Fruit fly (Drosophila melanogaster) whole organism, embryonic: Measurements from ENCODE around the gene Rpn10.

ENCODE experiments used
- Bgb ChIP-seq: fragments of 200-800 bp; sonication (Bioruptor generic); IDR thresholded peaks from 2 replicates; pipeline ENCODE4 v1.3.6; 2022; ENCODE audit warnings: missing biosample characterization, missing genetic modification characterization; ENCODE audit not compliant: partially characterized antibody
- CG10543 ChIP-seq: fragments of 200-800 bp; sonication (Bioruptor generic); optimal IDR thresholded peaks from 3 replicates; lab custom pipeline; 2017; ENCODE audit warnings: missing biosample characterization, mild to moderate bottlenecking, missing genetic modification characterization, moderate library complexity
- CG11696 ChIP-seq: fragments of 200-800 bp; sonication (Bioruptor generic); IDR thresholded peaks from 2 replicates; pipeline ENCODE4 v1.3.6; 2022; ENCODE audit warnings: missing biosample characterization, missing genetic modification characterization
- CG12155 ChIP-seq: fragments of 200-800 bp; sonication (Bioruptor generic); optimal IDR thresholded peaks from 3 replicates; lab custom pipeline; 2016; ENCODE audit warnings: missing biosample characterization, missing genetic modification characterization
- CG13775 ChIP-seq: fragments of 200-800 bp; sonication (Bioruptor generic); optimal IDR thresholded peaks from 3 replicates; lab custom pipeline; 2017; ENCODE audit warnings: missing biosample characterization, mild to moderate bottlenecking, missing genetic modification characterization
- CG14860 ChIP-seq: fragments of 200-800 bp; sonication (Bioruptor generic); IDR thresholded peaks from 3 replicates; pipeline ENCODE4 v1.3.6; 2022; ENCODE audit warnings: missing biosample characterization, missing genetic modification characterization; ENCODE audit not compliant: partially characterized antibody
- CG17568 ChIP-seq: fragments of 200-800 bp; sonication (Bioruptor generic); optimal IDR thresholded peaks from 2 replicates; lab custom pipeline; 2018; ENCODE audit warnings: missing biosample characterization, mild to moderate bottlenecking, missing genetic modification characterization, moderate library complexity
- CG18599 ChIP-seq: fragments of 200-800 bp; sonication (Bioruptor generic); optimal IDR thresholded peaks from 3 replicates; lab custom pipeline; 2017; ENCODE audit warnings: missing biosample characterization, missing genetic modification characterization, mild to moderate bottlenecking, moderate library complexity, missing genetic modification reagents
- CG30020 ChIP-seq: fragments of 200-800 bp; optimal IDR thresholded peaks from 2 replicates; lab custom pipeline; 2019; ENCODE audit warnings: missing biosample characterization, mild to moderate bottlenecking, missing genetic modification characterization, moderate library complexity
- CG32532 ChIP-seq: fragments of 200-800 bp; sonication (Bioruptor generic); IDR thresholded peaks from 2 replicates; pipeline ENCODE4 v1.3.6; 2022; ENCODE audit warnings: missing biosample characterization, missing genetic modification characterization
- CG32772 ChIP-seq: fragments of 200-800 bp; sonication (Bioruptor generic); IDR thresholded peaks from 2 replicates; pipeline ENCODE4 v1.3.6; 2022; ENCODE audit warnings: missing biosample characterization, missing genetic modification characterization
- CG34422 ChIP-seq: fragments of 200-800 bp; sonication (Bioruptor generic); IDR thresholded peaks from 3 replicates; pipeline ENCODE4 v1.3.6; 2022; ENCODE audit warnings: missing biosample characterization, missing genetic modification characterization
- CG3995 ChIP-seq: fragments of 200-800 bp; sonication (Bioruptor generic); optimal IDR thresholded peaks from 3 replicates; lab custom pipeline; 2016; ENCODE audit warnings: missing biosample characterization, missing genetic modification characterization
- CG4820 ChIP-seq: fragments of 200-800 bp; sonication (Bioruptor generic); optimal IDR thresholded peaks from 3 replicates; lab custom pipeline; 2016; ENCODE audit warnings: missing biosample characterization, missing genetic modification characterization
- CG5245 ChIP-seq: fragments of 200-800 bp; sonication (Bioruptor generic); optimal IDR thresholded peaks from 3 replicates; lab custom pipeline; 2016; ENCODE audit warnings: missing biosample characterization, missing genetic modification characterization
- CG6683 ChIP-seq: fragments of 200-800 bp; sonication (Bioruptor generic); optimal IDR thresholded peaks from 2 replicates; lab custom pipeline; 2017; ENCODE audit warnings: missing biosample characterization, mild to moderate bottlenecking, missing genetic modification characterization, missing genetic modification reagents
- CG7271 ChIP-seq: fragments of 200-800 bp; sonication (Bioruptor generic); optimal IDR thresholded peaks from 2 replicates; lab custom pipeline; 2018; ENCODE audit warnings: missing biosample characterization, mild to moderate bottlenecking, missing genetic modification characterization, moderate library complexity
- CG7372 ChIP-seq: fragments of 200-800 bp; sonication (Bioruptor generic); IDR thresholded peaks from 2 replicates; pipeline ENCODE4 v1.3.6; 2022; ENCODE audit warnings: missing biosample characterization, missing genetic modification characterization
- CG8478 ChIP-seq: fragments of >200 bp; optimal IDR thresholded peaks from 2 replicates; lab custom pipeline; 2018
- CG9817 ChIP-seq: fragments of 200-800 bp; sonication (Bioruptor generic); optimal IDR thresholded peaks from 2 replicates; lab custom pipeline; 2018; ENCODE audit warnings: missing biosample characterization, mild to moderate bottlenecking, missing genetic modification characterization, moderate library complexity
- Dfd ChIP-seq, 2 experiments: fragments of >200 bp; optimal IDR thresholded peaks; 2 replicates each; lab custom pipeline; 2017; ENCODE audit warnings: missing biosample characterization in 2 of 2, missing genetic modification characterization in 2 of 2
- Hmx ChIP-seq: fragments of 200-800 bp; sonication (Bioruptor generic); optimal IDR thresholded peaks from 2 replicates; lab custom pipeline; 2016; ENCODE audit warnings: missing biosample characterization, missing genetic modification characterization
- Nf-YC ChIP-seq: fragments of 200-800 bp; optimal IDR thresholded peaks from 3 replicates; lab custom pipeline; 2019; ENCODE audit warnings: missing biosample characterization, mild to moderate bottlenecking, missing genetic modification characterization, moderate library complexity
- NfI ChIP-seq: fragments of 200-800 bp; sonication (Bioruptor generic); optimal IDR thresholded peaks from 3 replicates; lab custom pipeline; 2018; ENCODE audit warnings: missing biosample characterization, mild to moderate bottlenecking, missing genetic modification characterization, moderate library complexity
- Sry-β ChIP-seq: fragments of 200-800 bp; sonication (Bioruptor generic); optimal IDR thresholded peaks from 2 replicates; lab custom pipeline; 2018; ENCODE audit warnings: missing biosample characterization, mild to moderate bottlenecking, missing genetic modification characterization, moderate library complexity
- ase ChIP-seq: fragments of 200-800 bp; sonication (Bioruptor generic); IDR thresholded peaks from 3 replicates; pipeline ENCODE4 v1.3.6; 2022; ENCODE audit warnings: missing biosample characterization, missing genetic modification characterization
- cad ChIP-seq: fragments of >200 bp; optimal IDR thresholded peaks from 2 replicates; lab custom pipeline; 2017; ENCODE audit warnings: missing biosample characterization, missing genetic modification characterization
- chinmo ChIP-seq: fragments of 200-800 bp; sonication (Bioruptor generic); IDR thresholded peaks from 4 replicates; pipeline ENCODE4 v1.3.6; 2022; ENCODE audit warnings: missing biosample characterization, missing genetic modification characterization; ENCODE audit not compliant: partially characterized antibody
- crp ChIP-seq, 2 experiments: fragments of 200-800 bp; sonication (Bioruptor generic); optimal IDR thresholded peaks; 2 replicates in 1 of 2; 3 replicates in 1 of 2; lab custom pipeline; 2017; ENCODE audit warnings: missing biosample characterization in 2 of 2, missing genetic modification characterization in 2 of 2, mild to moderate bottlenecking in 1 of 2, moderate library complexity in 1 of 2
- danr ChIP-seq: fragments of 200-800 bp; sonication (Bioruptor generic); IDR thresholded peaks from 2 replicates; pipeline ENCODE4 v1.3.6; 2022; ENCODE audit warnings: missing biosample characterization, missing genetic modification characterization
- dimm ChIP-seq: fragments of 200-800 bp; sonication (Bioruptor generic); IDR thresholded peaks from 2 replicates; pipeline ENCODE4 v1.3.6; 2022; ENCODE audit warnings: missing biosample characterization, missing genetic modification characterization
- gcm ChIP-seq: fragments of 200-800 bp; sonication (Bioruptor generic); optimal IDR thresholded peaks from 2 replicates; lab custom pipeline; 2019; ENCODE audit warnings: missing biosample characterization, mild to moderate bottlenecking, missing genetic modification characterization, moderate library complexity
- gcm2 ChIP-seq: fragments of 200-800 bp; sonication (Bioruptor generic); optimal IDR thresholded peaks from 2 replicates; lab custom pipeline; 2016; ENCODE audit warnings: missing biosample characterization, missing genetic modification characterization
- h ChIP-seq: fragments of >200 bp; optimal IDR thresholded peaks from 2 replicates; lab custom pipeline; 2017
- hb ChIP-seq: fragments of 200-800 bp; sonication (Bioruptor generic); IDR thresholded peaks from 3 replicates; pipeline ENCODE4 v1.3.6; 2022; ENCODE audit warnings: missing biosample characterization, missing genetic modification characterization; ENCODE audit not compliant: partially characterized antibody
- her ChIP-seq: fragments of 200-800 bp; sonication (Bioruptor generic); optimal IDR thresholded peaks from 2 replicates; lab custom pipeline; 2016; ENCODE audit warnings: missing biosample characterization, missing genetic modification characterization
- kni ChIP-seq: fragments of 200-800 bp; sonication (Bioruptor generic); optimal IDR thresholded peaks from 3 replicates; lab custom pipeline; 2017; ENCODE audit warnings: mild to moderate bottlenecking, missing biosample characterization, missing genetic modification reagents, missing genetic modification characterization
- luna ChIP-seq: fragments of 200-800 bp; sonication (Bioruptor generic); optimal IDR thresholded peaks from 2 replicates; lab custom pipeline; 2016; ENCODE audit warnings: missing biosample characterization, missing genetic modification characterization
- pan ChIP-seq, 4 experiments: fragments of >200 bp in 3 of 4; fragments of 200-800 bp in 1 of 4; sonication (Bioruptor generic) in 1 of 4; optimal IDR thresholded peaks in 3 of 4; IDR thresholded peaks in 1 of 4; 2 replicates each; pipeline versions ENCODE4 v1.3.6 to Lab custom; 2017 to 2022; ENCODE audit warnings: missing biosample characterization in 2 of 4, missing genetic modification characterization in 2 of 4, mixed read lengths in 1 of 4
- pho ChIP-seq: fragments of 200-800 bp; sonication (Bioruptor generic); optimal IDR thresholded peaks from 2 replicates; lab custom pipeline; 2016; ENCODE audit warnings: missing biosample characterization, missing genetic modification characterization
- pum ChIP-seq: fragments of 200-800 bp; sonication (Bioruptor generic); optimal IDR thresholded peaks from 2 replicates; lab custom pipeline; 2016; ENCODE audit warnings: missing biosample characterization, missing genetic modification characterization
- ranshi ChIP-seq: fragments of 200-800 bp; sonication (Bioruptor generic); IDR thresholded peaks from 2 replicates; pipeline ENCODE4 v1.3.6; 2022; ENCODE audit warnings: missing biosample characterization, missing genetic modification characterization
- sens ChIP-seq: fragments of 200-800 bp; sonication (Bioruptor generic); peaks from one replicate; lab custom pipeline; 2016; ENCODE audit warnings: missing biosample characterization, missing genetic modification characterization
- sens-2 ChIP-seq: fragments of 200-800 bp; sonication (Bioruptor generic); IDR thresholded peaks from 2 replicates; pipeline ENCODE4 v1.3.6; 2022; ENCODE audit warnings: missing biosample characterization, missing genetic modification characterization
- shn ChIP-seq: fragments of 200-800 bp; sonication (Bioruptor generic); optimal IDR thresholded peaks from 3 replicates; lab custom pipeline; 2016; ENCODE audit warnings: missing biosample characterization, missing genetic modification characterization
- sna ChIP-seq: fragments of 200-800 bp; sonication (Bioruptor generic); IDR thresholded peaks from 2 replicates; pipeline ENCODE4 v1.3.6; 2022; ENCODE audit warnings: missing biosample characterization, missing genetic modification characterization; ENCODE audit not compliant: partially characterized antibody
- ssp ChIP-seq: fragments of 200-800 bp; sonication (Bioruptor generic); IDR thresholded peaks from 2 replicates; pipeline ENCODE4 v1.3.6; 2022; ENCODE audit warnings: missing biosample characterization, missing genetic modification characterization
- yki ChIP-seq: fragments of >200 bp; optimal IDR thresholded peaks from 3 replicates; lab custom pipeline; 2018

Rpn10 gene

dm6 chr3L:21515823-21516715, 20.7 kb upstream of the Rpn10 start, which contains the start of the genes SAK and Cdk12 (continued):
- TF ChIP-seq gcm (GFP tag; lab: Kevin White, UChicago) (peak; percentile 76), dimm (GFP tag; lab: Robert Waterston, UW) (peak; percentile 21; the same call in 1 of the 2 replicates), CG6683 (peak; percentile 34), CG8478 (lab: Kevin White, UChicago) (no peak), pum (peak; percentile 60), CG11696 (no peak; the same call in 1 of the 2 replicates), pan (optimal IDR thresholded peaks at IDR 0.05; lab: Kevin White, UChicago) (no peak), pan (GFP tag; optimal IDR thresholded peaks at IDR 0.05 in 1 of 2, IDR thresholded peaks at IDR 0.05 in 1 of 2) (peak in 1 of 2 experiments; percentile 84), CG7372 (peak; percentile 74), CG30020 (peak; percentile 89), danr (GFP tag; lab: Robert Waterston, UW) (peak; percentile 77), gcm2 (GFP tag; lab: Kevin White, UChicago) (no peak), CG10543 (GFP tag; lab: Kevin White, UChicago) (peak; percentile 95), sens (GFP tag; lab: Kevin White, UChicago) (peak; percentile 91), Sry-β (GFP tag; lab: Kevin White, UChicago) (peak; percentile 64), ranshi (peak; percentile 67; the same call in 1 of the 2 replicates), ssp (GFP tag; lab: Robert Waterston, UW) (peak; percentile 97), Nf-YC (tag; lab: Kevin White, UChicago) (peak; percentile 83), CG9817 (peak; percentile 86), chinmo (GFP tag; lab: Robert Waterston, UW) (peak; percentile 71; the same call in 1 of the 4 replicates), CG3995 (GFP tag; lab: Kevin White, UChicago) (peak; percentile 45), sens-2 (peak; percentile 48; the same call in 1 of the 2 replicates), NfI (GFP tag; lab: Kevin White, UChicago) (peak; percentile 80), CG4820 (GFP tag; lab: Kevin White, UChicago) (peak; percentile 83), hb (GFP tag; lab: Robert Waterston, UW) (no peak), Bgb (GFP tag; lab: Robert Waterston, UW) (peak; percentile 36; the same call in 1 of the 2 replicates), pho (GFP tag; lab: Kevin White, UChicago) (peak; percentile 29), CG32772 (GFP tag; lab: Robert Waterston, UW) (peak; percentile 76), her (no peak), h (no peak), yki (no peak), CG14860 (GFP tag; lab: Robert Waterston, UW) (0 out of 3 replicates have a peak, but pooled peaks have one; percentile 38), Dfd (GFP tag; optimal IDR thresholded peaks at IDR 0.05; lab: Kevin White, UChicago) (peak in 1 of 2 experiments; percentile 49), CG17568 (GFP tag; lab: Kevin White, UChicago) (peak; percentile 48), CG5245 (GFP tag; lab: Kevin White, UChicago) (peak; percentile 54), CG34422 (GFP tag; lab: Robert Waterston, UW) (peak; percentile 77), crp (GFP tag; optimal IDR thresholded peaks at IDR 0.05; lab: Kevin White, UChicago) (peak in 1 of 2 experiments; percentile 33), CG18599 (GFP tag; lab: Kevin White, UChicago) (peak; percentile 89), sna (GFP tag; lab: Robert Waterston, UW) (0 out of 2 replicates have a peak, but pooled peaks have one; percentile 15), kni (GFP tag; lab: Kevin White, UChicago) (no peak), luna (GFP tag; lab: Kevin White, UChicago) (no peak), CG7271 (tag; lab: Kevin White, UChicago) (peak; percentile 57), CG32532 (GFP tag; lab: Robert Waterston, UW) (peak; percentile 87), CG12155 (peak; percentile 88), cad (GFP tag; lab: Kevin White, UChicago) (no peak), CG13775 (GFP tag; lab: Kevin White, UChicago) (peak; percentile 93), Hmx (no peak), shn (GFP tag; lab: Kevin White, UChicago) (peak; percentile 55), ase (GFP tag; lab: Robert Waterston, UW) (peak; percentile 78)
